Fruit fly (Drosophila melanogaster): ENCODE data around the gene brat.

brat gene

dm6 chr2L:19163143-19163974, 29.7 kb downstream of the brat start:
- TF ChIP-seq Myc (optimal IDR thresholded peaks at IDR 0.05) (no peak), psq (optimal IDR thresholded peaks at IDR 0.05) (no peak), insv (optimal IDR thresholded peaks at IDR 0.05) (no peak), Sin3A (optimal IDR thresholded peaks at IDR 0.05) (no peak), ttk (optimal IDR thresholded peaks at IDR 0.05) (no peak), h (optimal IDR thresholded peaks at IDR 0.05) (no peak)

- no peak for TF ChIP-seq ttk (optimal IDR thresholded peaks at IDR 0.05)
- no peak for TF ChIP-seq Myc (optimal IDR thresholded peaks at IDR 0.05)
- TF ChIP-seq h (optimal IDR thresholded peaks at IDR 0.05), result no peak
- no peak for TF ChIP-seq insv (optimal IDR thresholded peaks at IDR 0.05)
These were observed 30.4 kb downstream of the brat start for dm6 chr2L:19163975-19164371.

- TF ChIP-seq psq (optimal IDR thresholded peaks at IDR 0.05), result no peak
- no peak for TF ChIP-seq insv (optimal IDR thresholded peaks at IDR 0.05)
- no peak for TF ChIP-seq ttk (optimal IDR thresholded peaks at IDR 0.05)
- TF ChIP-seq h (optimal IDR thresholded peaks at IDR 0.05), result no peak
- TF ChIP-seq Myc (optimal IDR thresholded peaks at IDR 0.05), result no peak
- TF ChIP-seq Sin3A (optimal IDR thresholded peaks at IDR 0.05), result no peak
These were observed 31.6 kb downstream of the brat start for dm6 chr2L:19164933-19165813.

dm6 chr2L:19165998-19166397, 32.4 kb downstream of the brat start:
- no peak for TF ChIP-seq ttk (optimal IDR thresholded peaks at IDR 0.05)
- no peak for TF ChIP-seq insv (optimal IDR thresholded peaks at IDR 0.05)
- TF ChIP-seq Sin3A (optimal IDR thresholded peaks at IDR 0.05), result no peak
- no peak for TF ChIP-seq Myc (optimal IDR thresholded peaks at IDR 0.05)
- TF ChIP-seq psq (optimal IDR thresholded peaks at IDR 0.05), result no peak
- TF ChIP-seq h (optimal IDR thresholded peaks at IDR 0.05), result no peak

- TF ChIP-seq insv (optimal IDR thresholded peaks at IDR 0.05) (no peak), ttk (optimal IDR thresholded peaks at IDR 0.05) (no peak), Sin3A (optimal IDR thresholded peaks at IDR 0.05) (no peak), Myc (optimal IDR thresholded peaks at IDR 0.05) (no peak), h (optimal IDR thresholded peaks at IDR 0.05) (no peak), psq (optimal IDR thresholded peaks at IDR 0.05) (no peak)
These were observed 33.6 kb downstream of the brat start for dm6 chr2L:19167135-19167681.

dm6 chr2L:19168095-19168697, 34.6 kb downstream of the brat start:
- TF ChIP-seq Myc (optimal IDR thresholded peaks at IDR 0.05), result no peak
- TF ChIP-seq Sin3A (optimal IDR thresholded peaks at IDR 0.05), result no peak
- TF ChIP-seq ttk (optimal IDR thresholded peaks at IDR 0.05), result no peak
- no peak for TF ChIP-seq psq (optimal IDR thresholded peaks at IDR 0.05)
- TF ChIP-seq h (optimal IDR thresholded peaks at IDR 0.05), result no peak
- TF ChIP-seq insv (optimal IDR thresholded peaks at IDR 0.05), result no peak

- no peak for TF ChIP-seq ttk (optimal IDR thresholded peaks at IDR 0.05)
- no peak for TF ChIP-seq Myc (optimal IDR thresholded peaks at IDR 0.05)
- no peak for TF ChIP-seq insv (optimal IDR thresholded peaks at IDR 0.05)
- no peak for TF ChIP-seq h (optimal IDR thresholded peaks at IDR 0.05)
- TF ChIP-seq Sin3A (optimal IDR thresholded peaks at IDR 0.05), result no peak
These were observed 47.7 kb downstream of the brat start, which contains the start of gene CG17568 for dm6 chr2L:19181153-19181892. Gene CG17568 (minus strand): TSS chr2L:19181702.

- TF ChIP-seq Sin3A (optimal IDR thresholded peaks at IDR 0.05) (no peak), ttk (optimal IDR thresholded peaks at IDR 0.05) (no peak)
These were observed 49.1 kb downstream of the brat start, which contains the start of gene CG42688 for dm6 chr2L:19182710-19183109. Gene CG42688 (minus strand): TSS chr2L:19182810.

dm6 chr2L:19183687-19184086, 50.1 kb downstream of the brat start, which contains the start of gene CG46059:
Gene CG46059 (minus strand): TSS chr2L:19183787.
- TF ChIP-seq h (optimal IDR thresholded peaks at IDR 0.05), result no peak
- TF ChIP-seq Myc (optimal IDR thresholded peaks at IDR 0.05), result no peak
- TF ChIP-seq Sin3A (optimal IDR thresholded peaks at IDR 0.05), result no peak

dm6 chr2L:19185676-19186239, 52.1 kb downstream of the brat start, which contains the start of the genes gammaTub37C and pigeon:
Gene gammaTub37C (minus strand): TSS chr2L:19185726.
Gene pigeon (plus strand): TSS chr2L:19186043.
- TF ChIP-seq h (optimal IDR thresholded peaks at IDR 0.05) (no peak), Sin3A (optimal IDR thresholded peaks at IDR 0.05) (no peak), Myc (optimal IDR thresholded peaks at IDR 0.05) (no peak), insv (optimal IDR thresholded peaks at IDR 0.05) (no peak), ttk (optimal IDR thresholded peaks at IDR 0.05) (no peak), psq (optimal IDR thresholded peaks at IDR 0.05) (no peak)

dm6 chr2L:19190195-19190594, 56.6 kb downstream of the brat start, which contains the start of gene drl:
Gene drl (plus strand): TSS chr2L:19190342.
- no peak for TF ChIP-seq psq (optimal IDR thresholded peaks at IDR 0.05)
- TF ChIP-seq insv (optimal IDR thresholded peaks at IDR 0.05), result no peak
- TF ChIP-seq h (optimal IDR thresholded peaks at IDR 0.05), result no peak

All from Kc167 (cell line).